Worm (Caenorhabditis elegans) whole organism, late embryonic: Measurements from ENCODE around the gene E02H1.1.

ENCODE experiments used
- Y22D7AL.16 ChIP-seq: sonication (generic microtip); optimal IDR thresholded peaks from 2 replicates; lab custom pipeline; 2016; ENCODE audit warnings: missing genetic modification characterization, missing compliant biosample characterization
- ama-1 ChIP-seq: fragments of 150-350 bp; optimal IDR thresholded peaks from 2 replicates; lab custom pipeline; 2014
- ceh-30 ChIP-seq: fragments of 150-350 bp; optimal IDR thresholded peaks from 2 replicates; lab custom pipeline; 2014; ENCODE audit warnings: missing biosample characterization, missing genetic modification characterization
- ceh-34 ChIP-seq: sonication (generic microtip); optimal IDR thresholded peaks from 2 replicates; lab custom pipeline; 2016; ENCODE audit warnings: mild to moderate bottlenecking, missing genetic modification characterization, missing compliant biosample characterization
- ceh-48 ChIP-seq: sonication (generic microtip); optimal IDR thresholded peaks from 2 replicates; lab custom pipeline; 2016; ENCODE audit warnings: missing genetic modification characterization, inconsistent platforms, missing compliant biosample characterization
- elt-2 ChIP-seq: sonication (generic microtip); optimal IDR thresholded peaks from 2 replicates; lab custom pipeline; 2016; ENCODE audit warnings: missing genetic modification reagents, missing genetic modification characterization, missing compliant biosample characterization
- fax-1 ChIP-seq: sonication (generic microtip); optimal IDR thresholded peaks from 2 replicates; lab custom pipeline; 2016; ENCODE audit warnings: missing genotype, missing genetic modification characterization, missing compliant biosample characterization
- fkh-10 ChIP-seq: fragments of 150-350 bp; optimal IDR thresholded peaks from 2 replicates; lab custom pipeline; 2014; ENCODE audit warnings: missing biosample characterization, missing genetic modification reagents, missing genetic modification characterization
- nfya-1 ChIP-seq: sonication (generic microtip); optimal IDR thresholded peaks from 2 replicates; lab custom pipeline; 2017; ENCODE audit warnings: missing genetic modification characterization, mild to moderate bottlenecking, missing compliant biosample characterization, antibody characterized with exemption, moderate library complexity
- pha-4 ChIP-seq: fragments of 150-350 bp; optimal IDR thresholded peaks from 2 replicates; lab custom pipeline; 2018; ENCODE audit warnings: missing biosample characterization, missing genetic modification reagents, missing genetic modification characterization
- pqm-1 ChIP-seq: sonication (generic microtip); optimal IDR thresholded peaks from 2 replicates; lab custom pipeline; 2016; ENCODE audit warnings: missing genetic modification characterization, missing compliant biosample characterization
- tbx-2 ChIP-seq: sonication (generic microtip); optimal IDR thresholded peaks from 2 replicates; lab custom pipeline; 2016; ENCODE audit warnings: missing genetic modification characterization, missing compliant biosample characterization
- unc-3 ChIP-seq, 2 experiments: fragments of 200-800 bp in 1 of 2; sonication (Bioruptor generic) in 1 of 2; sonication (generic microtip) in 1 of 2; conservative IDR thresholded peaks in 1 of 2; optimal IDR thresholded peaks in 1 of 2; 2 replicates each; pipeline versions ENCODE4 v1.3.6 to Lab custom; 2016 to 2022; ENCODE audit warnings: missing compliant biosample characterization in 2 of 2, missing genetic modification characterization in 2 of 2, missing genetic modification reagents in 1 of 2

DNA sequence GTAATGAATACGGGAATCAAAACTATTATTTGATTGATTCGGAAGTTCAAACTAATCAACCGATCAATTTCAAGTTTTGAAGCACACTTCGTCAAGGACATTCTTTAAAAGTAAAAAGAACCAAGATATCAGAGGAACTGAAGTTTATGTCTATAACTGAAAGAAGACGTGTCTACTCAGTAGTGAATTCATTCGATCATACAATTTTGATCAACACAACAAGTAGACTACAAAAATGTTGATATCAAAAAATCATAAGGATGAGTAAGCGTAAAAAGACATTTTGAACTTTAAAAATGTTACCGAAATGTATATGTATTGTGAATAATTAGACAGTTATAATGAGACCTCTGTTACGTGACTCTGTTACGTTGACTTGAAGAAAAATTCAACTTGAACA lies 48.2 kb downstream of the E02H1.1 start, which contains the start of gene sra-4:
- TF ChIP-seq ama-1, result no peak
- TF ChIP-seq ceh-30 (tag; lab: Kevin White, UChicago), result no peak
- no peak for TF ChIP-seq Y22D7AL.16 (tag; lab: Kevin White, UChicago)
- no peak for TF ChIP-seq fax-1
- TF ChIP-seq ceh-48, result no peak
- TF ChIP-seq elt-2 (tag; lab: Kevin White, UChicago), result no peak
- TF ChIP-seq nfya-1, result no peak
- no peak for TF ChIP-seq fkh-10
- TF ChIP-seq tbx-2 (tag; lab: Kevin White, UChicago), result no peak
- no peak for TF ChIP-seq unc-3 (GFP tag; conservative IDR thresholded peaks at IDR 0.05; lab: Robert Waterston, UW)
- no peak for TF ChIP-seq unc-3 (tag; optimal IDR thresholded peaks at IDR 0.05; lab: Kevin White, UChicago)
- TF ChIP-seq pqm-1, result no peak
- no peak for TF ChIP-seq ceh-34 (tag; lab: Kevin White, UChicago)
- no peak for TF ChIP-seq pha-4
